Worm (Caenorhabditis elegans): ENCODE results near the gene nmy-1.

DNA sequence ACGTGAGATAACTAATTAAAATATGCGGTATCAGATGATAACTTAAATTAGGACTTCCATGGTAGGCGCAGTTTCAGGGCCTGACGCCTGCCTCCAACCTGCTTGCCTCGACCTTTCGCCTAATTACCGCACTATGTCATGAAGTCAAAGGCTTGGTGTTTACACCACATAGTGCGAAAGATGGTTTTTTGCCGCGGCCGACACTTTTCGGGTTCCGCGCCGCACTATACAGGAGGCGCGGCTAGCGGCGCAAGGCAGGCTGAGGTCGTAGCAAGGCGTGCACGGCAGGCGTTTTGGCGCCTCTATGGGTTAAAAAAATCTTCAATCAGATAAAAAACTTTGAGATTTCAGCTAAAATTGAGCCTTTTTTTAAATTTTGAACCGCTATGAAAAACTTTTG lies 51.4 kb downstream of the nmy-1 start:
- TF ChIP-seq lin-13 (tag; optimal IDR thresholded peaks at IDR 0.05) (no peak), ceh-83 (GFP tag; optimal IDR thresholded peaks at IDR 0.05) (no peak), lsy-2 (tag; optimal IDR thresholded peaks at IDR 0.05) (no peak), mab-5 (tag; optimal IDR thresholded peaks at IDR 0.05) (no peak), nhr-76 (tag; optimal IDR thresholded peaks at IDR 0.05) (no peak), unc-39 (tag; optimal IDR thresholded peaks at IDR 0.05) (no peak)

Measured in whole organism, mixed stage, embryonic.